Worm (Caenorhabditis elegans) whole organism, late embryonic: ENCODE measurements around the gene clc-32.

ENCODE experiments used
- Y22D7AL.16 ChIP-seq: sonication (generic microtip); optimal IDR thresholded peaks from 2 replicates; lab custom pipeline; 2016; ENCODE audit warnings: missing genetic modification characterization, missing compliant biosample characterization
- ama-1 ChIP-seq: fragments of 150-350 bp; optimal IDR thresholded peaks from 2 replicates; lab custom pipeline; 2014
- ceh-45 ChIP-seq: fragments of 200-800 bp; sonication (Bioruptor generic); IDR thresholded peaks from 2 replicates; pipeline ENCODE4 v1.3.6; 2022; ENCODE audit warnings: missing genetic modification reagents, missing genetic modification characterization, missing compliant biosample characterization
- dve-1 ChIP-seq: sonication (generic microtip); optimal IDR thresholded peaks from 2 replicates; lab custom pipeline; 2017; ENCODE audit warnings: antibody characterized with exemption, mild to moderate bottlenecking, missing genetic modification characterization, missing compliant biosample characterization
- ets-4 ChIP-seq: sonication (generic microtip); optimal IDR thresholded peaks from 2 replicates; lab custom pipeline; 2016; ENCODE audit warnings: missing genetic modification characterization, missing compliant biosample characterization
- fax-1 ChIP-seq: sonication (generic microtip); optimal IDR thresholded peaks from 2 replicates; lab custom pipeline; 2016; ENCODE audit warnings: missing genotype, missing genetic modification characterization, missing compliant biosample characterization
- fkh-10 ChIP-seq: fragments of 150-350 bp; optimal IDR thresholded peaks from 2 replicates; lab custom pipeline; 2014; ENCODE audit warnings: missing biosample characterization, missing genetic modification reagents, missing genetic modification characterization
- lin-11 ChIP-seq: fragments of 200-800 bp; sonication (Bioruptor generic); optimal IDR thresholded peaks from 2 replicates; lab custom pipeline; 2018; ENCODE audit warnings: mild to moderate bottlenecking, missing genetic modification characterization, missing compliant biosample characterization
- madf-2 ChIP-seq: sonication (generic microtip); optimal IDR thresholded peaks from 2 replicates; lab custom pipeline; 2017; ENCODE audit warnings: missing genetic modification characterization, missing compliant biosample characterization
- pag-3 ChIP-seq: sonication (generic microtip); optimal IDR thresholded peaks from 2 replicates; lab custom pipeline; 2016; ENCODE audit warnings: missing compliant biosample characterization, missing genetic modification characterization, borderline replicate concordance
- pros-1 ChIP-seq: fragments of 150-350 bp; optimal IDR thresholded peaks from 2 replicates; lab custom pipeline; 2014; ENCODE audit warnings: missing biosample characterization, missing genetic modification reagents, missing genetic modification characterization
- sox-2 ChIP-seq: fragments of 200-800 bp; sonication (Bioruptor generic); IDR thresholded peaks from 2 replicates; pipeline ENCODE4 v1.3.6; 2022; ENCODE audit warnings: missing genetic modification reagents, missing genetic modification characterization, missing compliant biosample characterization
- tbx-2 ChIP-seq: sonication (generic microtip); optimal IDR thresholded peaks from 2 replicates; lab custom pipeline; 2016; ENCODE audit warnings: missing genetic modification characterization, missing compliant biosample characterization

ce11 chrV:16090685-16091084 lies 50.3 kb downstream of the clc-32 start, which contains the start of gene F22B8.3:
- TF ChIP-seq fkh-10 (GFP tag; lab: Kevin White, UChicago) (no peak), pros-1 (no peak), madf-2 (tag; lab: Kevin White, UChicago) (no peak), sox-2 (GFP tag; lab: Robert Waterston, UW) (no peak), fax-1 (no peak), lin-11 (tag; lab: Kevin White, UChicago) (no peak), ceh-45 (no peak), ets-4 (no peak), dve-1 (no peak), ama-1 (lab: Kevin White, UChicago) (no peak), tbx-2 (tag; lab: Kevin White, UChicago) (no peak), pag-3 (tag; lab: Kevin White, UChicago) (no peak), Y22D7AL.16 (tag; lab: Kevin White, UChicago) (no peak)
